Worm (Caenorhabditis elegans) whole organism, early embryonic: ENCODE data around the gene F53H4.6.

Source experiments
- B0310.2 ChIP-seq: sonication (generic microtip); optimal IDR thresholded peaks from 2 replicates; lab custom pipeline; 2016; ENCODE audit warnings: mild to moderate bottlenecking, missing genetic modification characterization, missing compliant biosample characterization
- F13C5.2 ChIP-seq: sonication (generic microtip); optimal IDR thresholded peaks from 2 replicates; lab custom pipeline; 2017; ENCODE audit warnings: mild to moderate bottlenecking, missing genetic modification characterization, inconsistent platforms, missing compliant biosample characterization
- ama-1 ChIP-seq: fragments of 150-350 bp; optimal IDR thresholded peaks from 2 replicates; lab custom pipeline; 2014
- ceh-13 ChIP-seq: fragments of 200-800 bp; sonication (Bioruptor generic); optimal IDR thresholded peaks from 2 replicates; lab custom pipeline; 2018; ENCODE audit warnings: mild to moderate bottlenecking, missing genetic modification characterization, missing compliant biosample characterization
- ets-7 ChIP-seq: sonication (generic microtip); optimal IDR thresholded peaks from 2 replicates; lab custom pipeline; 2016; ENCODE audit warnings: missing genotype, missing genetic modification characterization, missing compliant biosample characterization
- flt-1 ChIP-seq: fragments of 200-800 bp; sonication (Bioruptor generic); IDR thresholded peaks from 2 replicates; pipeline ENCODE4 v1.3.6; 2022; ENCODE audit warnings: missing genetic modification characterization, missing compliant biosample characterization
- hnd-1 ChIP-seq: sonication (generic microtip); optimal IDR thresholded peaks from 2 replicates; lab custom pipeline; 2016; ENCODE audit warnings: missing genetic modification characterization, missing compliant biosample characterization
- pes-1 ChIP-seq: fragments of 200-800 bp; sonication (Bioruptor generic); IDR thresholded peaks from 2 replicates; pipeline ENCODE4 v1.3.6; 2022; ENCODE audit warnings: missing genetic modification reagents, missing genetic modification characterization, missing compliant biosample characterization
- scrt-1 ChIP-seq: fragments of 200-800 bp; sonication (Bioruptor generic); IDR thresholded peaks from 2 replicates; pipeline ENCODE4 v1.3.6; 2022; ENCODE audit warnings: missing genetic modification characterization, missing compliant biosample characterization
- sea-1 ChIP-seq: fragments of 200-800 bp; sonication (Bioruptor generic); conservative IDR thresholded peaks from 2 replicates; pipeline ENCODE4 v1.3.6; 2022; ENCODE audit warnings: missing genetic modification characterization, missing compliant biosample characterization
- tbx-11 ChIP-seq: fragments of 200-800 bp; sonication (Bioruptor generic); IDR thresholded peaks from 2 replicates; pipeline ENCODE4 v1.3.6; 2022; ENCODE audit warnings: missing genetic modification characterization, missing compliant biosample characterization
- tbx-37 ChIP-seq: fragments of 200-800 bp; sonication (Bioruptor generic); conservative IDR thresholded peaks from 2 replicates; pipeline ENCODE4 v1.3.6; 2022; ENCODE audit warnings: missing genetic modification reagents, missing genetic modification characterization, missing compliant biosample characterization
- tra-4 ChIP-seq: sonication (generic microtip); optimal IDR thresholded peaks from 2 replicates; lab custom pipeline; 2017; ENCODE audit warnings: missing genetic modification characterization, missing compliant biosample characterization

- TF ChIP-seq tbx-11 (GFP tag; lab: Robert Waterston, UW), result no peak
- no peak for TF ChIP-seq flt-1 (GFP tag; lab: Robert Waterston, UW)
- no peak for TF ChIP-seq ama-1 (lab: Kevin White, UChicago)
- no peak for TF ChIP-seq tbx-37 (GFP tag; lab: Robert Waterston, UW)
- no peak for TF ChIP-seq pes-1
- TF ChIP-seq ceh-13 (GFP tag; lab: Kevin White, UChicago), result no peak
- no peak for TF ChIP-seq scrt-1
- no peak for TF ChIP-seq B0310.2 (tag; lab: Kevin White, UChicago)
- no peak for TF ChIP-seq tra-4 (tag; lab: Kevin White, UChicago)
- TF ChIP-seq sea-1 (GFP tag; lab: Robert Waterston, UW), result no peak
- TF ChIP-seq ets-7 (tag; lab: Kevin White, UChicago), result no peak
- no peak for TF ChIP-seq hnd-1
- TF ChIP-seq F13C5.2 (tag; lab: Kevin White, UChicago), result no peak
These were observed 9.2 kb upstream of the F53H4.6 start for ce11 chrX:15869589-15869988.
